Fruit fly (Drosophila melanogaster) whole organism, wandering third instar larva: ENCODE results near the gene CG34175.

Experiments used
- Abd-B ChIP-seq: fragments of >200 bp; optimal IDR thresholded peaks from 2 replicates; lab custom pipeline; 2017; ENCODE audit warnings: missing biosample characterization, missing genetic modification characterization
- CG32264 ChIP-seq: fragments of 200-800 bp; sonication (Bioruptor generic); optimal IDR thresholded peaks from 2 replicates; lab custom pipeline; 2016; ENCODE audit warnings: missing biosample characterization, missing genetic modification characterization
- CG9705 ChIP-seq: fragments of 200-800 bp; sonication (Bioruptor generic); optimal IDR thresholded peaks from 2 replicates; lab custom pipeline; 2018; ENCODE audit warnings: missing biosample characterization, mild to moderate bottlenecking, missing genetic modification characterization
- CrebA ChIP-seq: fragments of 200-800 bp; sonication (Bioruptor generic); optimal IDR thresholded peaks from 2 replicates; lab custom pipeline; 2016; ENCODE audit warnings: missing biosample characterization, mild to moderate bottlenecking, missing genetic modification characterization, borderline replicate concordance
- Dfd ChIP-seq: fragments of >200 bp; optimal IDR thresholded peaks from 2 replicates; lab custom pipeline; 2017; ENCODE audit warnings: missing biosample characterization, missing genetic modification characterization
- Dif ChIP-seq: fragments of 200-275, 200-300 bp; sonication (Bioruptor generic); optimal IDR thresholded peaks from 2 replicates; lab custom pipeline; 2018; ENCODE audit warnings: missing biosample characterization, missing genetic modification characterization; ENCODE audit not compliant: partially characterized antibody
- GATAd ChIP-seq: sonication (Bioruptor generic); optimal IDR thresholded peaks from 2 replicates; lab custom pipeline; 2016; ENCODE audit warnings: missing biosample characterization, missing genetic modification characterization
- HLH106 ChIP-seq: fragments of 200-800 bp; optimal IDR thresholded peaks from 3 replicates; lab custom pipeline; 2019; ENCODE audit warnings: missing biosample characterization, mild to moderate bottlenecking, missing genetic modification characterization, moderate library complexity
- Hnf4 ChIP-seq: fragments of 200-800 bp; sonication (Bioruptor generic); optimal IDR thresholded peaks from 2 replicates; lab custom pipeline; 2016; ENCODE audit warnings: missing biosample characterization, mild to moderate bottlenecking, missing genetic modification characterization
- Hr78 ChIP-seq: fragments of >200 bp; optimal IDR thresholded peaks from 2 replicates; lab custom pipeline; 2017; ENCODE audit warnings: missing biosample characterization, missing genetic modification characterization
- Hr83 ChIP-seq: fragments of 200-300 bp; sonication (Bioruptor generic); optimal IDR thresholded peaks from 2 replicates; lab custom pipeline; 2016; ENCODE audit warnings: missing biosample characterization, mild to moderate bottlenecking, missing genetic modification characterization, moderate library complexity; ENCODE audit not compliant: poor library complexity, severe bottlenecking
- Jra ChIP-seq: sonication (Bioruptor generic); optimal IDR thresholded peaks from 2 replicates; lab custom pipeline; 2016; ENCODE audit warnings: missing biosample characterization, missing genetic modification characterization
- Mio ChIP-seq: sonication (Bioruptor generic); optimal IDR thresholded peaks from 2 replicates; lab custom pipeline; 2016; ENCODE audit warnings: missing biosample characterization, missing genetic modification characterization
- Myc ChIP-seq: fragments of >200 bp; optimal IDR thresholded peaks from 2 replicates; lab custom pipeline; 2017
- N ChIP-seq: fragments of >200 bp; optimal IDR thresholded peaks from 2 replicates; lab custom pipeline; 2018; ENCODE audit warnings: missing biosample characterization, missing external identifiers, missing genetic modification characterization
- OdsH ChIP-seq: fragments of 200-800 bp; sonication (Bioruptor generic); optimal IDR thresholded peaks from 2 replicates; lab custom pipeline; 2016; ENCODE audit warnings: missing biosample characterization, mild to moderate bottlenecking, missing genetic modification characterization
- Rel ChIP-seq, 2 experiments: fragments of 200-800 bp; sonication (Bioruptor generic) in 1 of 2; optimal IDR thresholded peaks; 2 replicates in 1 of 2; 3 replicates in 1 of 2; lab custom pipeline; 2016 to 2019; ENCODE audit warnings: mild to moderate bottlenecking in 2 of 2, missing biosample characterization in 2 of 2, missing genetic modification characterization in 2 of 2, moderate library complexity in 1 of 2
- Sp1 ChIP-seq: fragments of 200-800 bp; sonication (Bioruptor generic); optimal IDR thresholded peaks from 3 replicates; lab custom pipeline; 2019; ENCODE audit warnings: missing biosample characterization, mild to moderate bottlenecking, missing genetic modification characterization, moderate library complexity
- Vsx2 ChIP-seq: fragments of 200-300, 225-300 bp; sonication (Bioruptor generic); optimal IDR thresholded peaks from 2 replicates; lab custom pipeline; 2018; ENCODE audit warnings: missing biosample characterization, missing genetic modification characterization; ENCODE audit not compliant: partially characterized antibody
- br ChIP-seq: fragments of 200-800 bp; sonication (Bioruptor generic); optimal IDR thresholded peaks from 2 replicates; lab custom pipeline; 2016; ENCODE audit warnings: missing biosample characterization, missing genetic modification characterization
- brk ChIP-seq: fragments of 200-800 bp; sonication (Bioruptor generic); optimal IDR thresholded peaks from 2 replicates; lab custom pipeline; 2016; ENCODE audit warnings: missing biosample characterization, mild to moderate bottlenecking, missing genetic modification characterization
- dl ChIP-seq, 2 experiments: fragments of 175-275, 200-275 bp in 1 of 2; fragments of 200-275 bp in 1 of 2; sonication (Bioruptor generic); optimal IDR thresholded peaks; lab custom pipeline; 2018; ENCODE audit warnings: mild to moderate bottlenecking in 2 of 2, missing biosample characterization in 2 of 2, missing genetic modification characterization in 2 of 2, moderate library complexity in 2 of 2; ENCODE audit not compliant: partially characterized antibody in 2 of 2, insufficient read depth in 1 of 2
- dmrt93B ChIP-seq: fragments of 200-800 bp; sonication (Bioruptor generic); optimal IDR thresholded peaks from 2 replicates; lab custom pipeline; 2018; ENCODE audit warnings: missing biosample characterization, mild to moderate bottlenecking, missing genetic modification characterization
- dsf ChIP-seq: sonication (Bioruptor generic); optimal IDR thresholded peaks from 2 replicates; lab custom pipeline; 2016; ENCODE audit warnings: missing biosample characterization, missing genetic modification characterization, borderline replicate concordance
- ey ChIP-seq: fragments of 200-800 bp; sonication (Bioruptor generic); optimal IDR thresholded peaks from 2 replicates; lab custom pipeline; 2016; ENCODE audit warnings: missing biosample characterization, missing genetic modification characterization
- foxo ChIP-seq, 2 experiments: fragments of 200-800 bp; sonication (Bioruptor generic); optimal IDR thresholded peaks; 2 replicates in 1 of 2; 3 replicates in 1 of 2; lab custom pipeline; 2016 to 2017; ENCODE audit warnings: missing biosample characterization in 2 of 2, missing genetic modification characterization in 2 of 2
- fru ChIP-seq: fragments of 200-800 bp; sonication (Bioruptor generic); optimal IDR thresholded peaks from 3 replicates; lab custom pipeline; 2016; ENCODE audit warnings: missing biosample characterization, mild to moderate bottlenecking, missing genetic modification characterization
- h ChIP-seq: fragments of 200-800 bp; sonication (Bioruptor generic); optimal IDR thresholded peaks from 3 replicates; lab custom pipeline; 2016; ENCODE audit warnings: missing biosample characterization, mild to moderate bottlenecking, missing genetic modification characterization
- jim ChIP-seq: fragments of 175-275, 200-325 bp; sonication (Bioruptor generic); optimal IDR thresholded peaks from 2 replicates; lab custom pipeline; 2016; ENCODE audit warnings: missing biosample characterization, mild to moderate bottlenecking, missing genetic modification characterization
- lola ChIP-seq: fragments of >200 bp; optimal IDR thresholded peaks from 2 replicates; lab custom pipeline; 2017; ENCODE audit warnings: missing biosample characterization, missing genetic modification characterization
- pan ChIP-seq: fragments of >200 bp; optimal IDR thresholded peaks from 2 replicates; lab custom pipeline; 2017
- psq ChIP-seq: fragments of 200-800 bp; sonication (Bioruptor generic); optimal IDR thresholded peaks from 3 replicates; lab custom pipeline; 2017; ENCODE audit warnings: missing biosample characterization, mild to moderate bottlenecking, missing genetic modification characterization, moderate library complexity
- rgr ChIP-seq: fragments of 200-800 bp; sonication (Bioruptor generic); optimal IDR thresholded peaks from 3 replicates; lab custom pipeline; 2016; ENCODE audit warnings: missing biosample characterization, mild to moderate bottlenecking, missing genetic modification characterization
- sage ChIP-seq: fragments of 200-800 bp; sonication (Bioruptor generic); optimal IDR thresholded peaks from 2 replicates; lab custom pipeline; 2016; ENCODE audit warnings: missing biosample characterization, mild to moderate bottlenecking, missing genetic modification characterization
- sv ChIP-seq: fragments of 200-800 bp; sonication (Bioruptor generic); optimal IDR thresholded peaks from 3 replicates; lab custom pipeline; 2016; ENCODE audit warnings: missing biosample characterization, missing genetic modification characterization
- tai ChIP-seq: sonication (Bioruptor generic); optimal IDR thresholded peaks from 2 replicates; lab custom pipeline; 2016; ENCODE audit warnings: missing biosample characterization, missing genetic modification characterization
- usp ChIP-seq: fragments of >200 bp; optimal IDR thresholded peaks from 2 replicates; lab custom pipeline; 2017; ENCODE audit warnings: missing biosample characterization, missing genetic modification characterization
- woc ChIP-seq: sonication (Bioruptor generic); optimal IDR thresholded peaks from 2 replicates; lab custom pipeline; 2016; ENCODE audit warnings: missing biosample characterization, mild to moderate bottlenecking, missing genetic modification characterization

Gene CG34175

dm6 chr2L:3439502-3439901 lies 41.7 kb downstream of the CG34175 start:
- TF ChIP-seq Hr83 (no peak), Mio (GFP tag; lab: Kevin White, UChicago) (no peak), tai (GFP tag; lab: Kevin White, UChicago) (no peak), Dfd (GFP tag; lab: Kevin White, UChicago) (no peak), br (GFP tag; lab: Kevin White, UChicago) (no peak), CG32264 (no peak), N (GFP tag; lab: Kevin White, UChicago) (no peak), h (GFP tag; lab: Kevin White, UChicago) (no peak), dsf (GFP tag; lab: Kevin White, UChicago) (no peak), psq (GFP tag; lab: Kevin White, UChicago) (no peak), rgr (GFP tag; lab: Kevin White, UChicago) (no peak), sage (GFP tag; lab: Kevin White, UChicago) (no peak), Jra (GFP tag; lab: Kevin White, UChicago) (no peak), Hnf4 (GFP tag; lab: Kevin White, UChicago) (no peak), fru (GFP tag; lab: Kevin White, UChicago) (no peak), pan (lab: Kevin White, UChicago) (no peak), sv (no peak)

- peak; percentile 47 for TF ChIP-seq Hnf4 (GFP tag; lab: Kevin White, UChicago)
- no peak for TF ChIP-seq CrebA (GFP tag; lab: Kevin White, UChicago)
- no peak for TF ChIP-seq Jra (GFP tag; lab: Kevin White, UChicago)
- no peak for TF ChIP-seq Hr83
- TF ChIP-seq rgr (GFP tag; lab: Kevin White, UChicago): no peak
- no peak for TF ChIP-seq foxo (GFP tag; optimal IDR thresholded peaks at IDR 0.05; lab: Kevin White, UChicago)
- TF ChIP-seq sv: no peak
- peak; percentile 40 for TF ChIP-seq HLH106
- TF ChIP-seq Vsx2 (GFP tag; lab: Kevin White, UChicago): no peak
- TF ChIP-seq Myc (lab: Kevin White, UChicago): no peak
- TF ChIP-seq psq (GFP tag; lab: Kevin White, UChicago): peak; percentile 23
- no peak for TF ChIP-seq fru (GFP tag; lab: Kevin White, UChicago)
- no peak for TF ChIP-seq Dif (GFP tag; lab: Kevin White, UChicago)
- TF ChIP-seq Rel (GFP tag; optimal IDR thresholded peaks at IDR 0.05; lab: Kevin White, UChicago): no peak
- no peak for TF ChIP-seq Rel (tag; optimal IDR thresholded peaks at IDR 0.05; lab: Kevin White, UChicago)
- TF ChIP-seq br (GFP tag; lab: Kevin White, UChicago): peak; percentile 46
- TF ChIP-seq CG32264: no peak
- TF ChIP-seq CG9705: no peak
- no peak for TF ChIP-seq pan (lab: Kevin White, UChicago)
- no peak for TF ChIP-seq tai (GFP tag; lab: Kevin White, UChicago)
- TF ChIP-seq Abd-B (GFP tag; lab: Kevin White, UChicago): no peak
- no peak for TF ChIP-seq dsf (GFP tag; lab: Kevin White, UChicago)
- no peak for TF ChIP-seq dl (GFP tag; optimal IDR thresholded peaks at IDR 0.05; lab: Kevin White, UChicago; ENCODE audit: insufficient read depth in 1 of 2, partially characterized antibody in 2 of 2)
- peak; percentile 62 for TF ChIP-seq OdsH
- TF ChIP-seq Mio (GFP tag; lab: Kevin White, UChicago): no peak
- no peak for TF ChIP-seq h (GFP tag; lab: Kevin White, UChicago)
- TF ChIP-seq GATAd (GFP tag; lab: Kevin White, UChicago): no peak
- no peak for TF ChIP-seq sage (GFP tag; lab: Kevin White, UChicago)
- peak; percentile 19 for TF ChIP-seq dmrt93B (GFP tag; lab: Kevin White, UChicago)
- TF ChIP-seq Sp1: peak; percentile 23
- no peak for TF ChIP-seq Dfd (GFP tag; lab: Kevin White, UChicago)
- TF ChIP-seq jim (GFP tag; lab: Kevin White, UChicago): no peak
- no peak for TF ChIP-seq brk
- no peak for TF ChIP-seq ey (GFP tag; lab: Kevin White, UChicago)
- TF ChIP-seq lola (GFP tag; lab: Kevin White, UChicago): no peak
- TF ChIP-seq usp: no peak
- TF ChIP-seq woc (GFP tag; lab: Kevin White, UChicago): no peak
- no peak for TF ChIP-seq Hr78 (GFP tag; lab: Kevin White, UChicago)
- TF ChIP-seq N (GFP tag; lab: Kevin White, UChicago): no peak
Measured at dm6 chr2L:3440322-3440721, 42.5 kb downstream of the CG34175 start.
